Worm (Caenorhabditis elegans) whole organism, mixed stage, embryonic: ENCODE results near the gene ttbk-6.

ENCODE experiments used
- blmp-1 ChIP-seq: fragments of 150-350 bp; optimal IDR thresholded peaks from 2 replicates; lab custom pipeline; 2014; ENCODE audit warnings: missing biosample characterization, missing genetic modification characterization
- ces-1 ChIP-seq: fragments of 150-350 bp; optimal IDR thresholded peaks from 2 replicates; lab custom pipeline; 2014; ENCODE audit warnings: missing biosample characterization, missing genetic modification reagents, missing genetic modification characterization
- cnd-1 ChIP-seq: fragments of 200-800 bp; sonication (Bioruptor generic); optimal IDR thresholded peaks from 2 replicates; lab custom pipeline; 2018; ENCODE audit warnings: mild to moderate bottlenecking, missing genetic modification characterization, missing compliant biosample characterization
- elt-3 ChIP-seq: fragments of 150-350 bp; optimal IDR thresholded peaks from 2 replicates; lab custom pipeline; 2014; ENCODE audit warnings: missing biosample characterization, missing genetic modification characterization
- hlh-1 ChIP-seq: fragments of 150-350 bp; optimal IDR thresholded peaks from 2 replicates; lab custom pipeline; 2014; ENCODE audit warnings: missing biosample characterization, missing genetic modification reagents, missing genetic modification characterization
- lin-13 ChIP-seq: fragments of 150-350 bp; optimal IDR thresholded peaks from 2 replicates; lab custom pipeline; 2014; ENCODE audit warnings: missing biosample characterization, missing genetic modification characterization
- lsy-2 ChIP-seq: fragments of 150-350 bp; optimal IDR thresholded peaks from 2 replicates; lab custom pipeline; 2014; ENCODE audit warnings: missing biosample characterization, missing genetic modification characterization
- mab-5 ChIP-seq: fragments of 150-350 bp; optimal IDR thresholded peaks from 2 replicates; lab custom pipeline; 2014; ENCODE audit warnings: missing biosample characterization, missing genetic modification characterization
- nhr-12 ChIP-seq: fragments of 150-350 bp; optimal IDR thresholded peaks from 2 replicates; lab custom pipeline; 2014; ENCODE audit warnings: missing biosample characterization, missing genetic modification characterization
- pha-4 ChIP-seq: fragments of 150-350 bp; optimal IDR thresholded peaks from 2 replicates; lab custom pipeline; 2018; ENCODE audit warnings: missing biosample characterization, missing genetic modification reagents, missing genetic modification characterization
- snpc-4 ChIP-seq: fragments of 150-350 bp; optimal IDR thresholded peaks from 2 replicates; lab custom pipeline; 2014; ENCODE audit warnings: missing biosample characterization, missing genetic modification characterization
- unc-39 ChIP-seq: fragments of 150-350 bp; optimal IDR thresholded peaks from 2 replicates; lab custom pipeline; 2014; ENCODE audit warnings: missing biosample characterization, missing genetic modification characterization
- unc-62 ChIP-seq: fragments of 150-350 bp; optimal IDR thresholded peaks from 2 replicates; lab custom pipeline; 2014; ENCODE audit warnings: missing biosample characterization, missing genetic modification reagents, missing genetic modification characterization
- ztf-11 ChIP-seq: fragments of 150-350 bp; optimal IDR thresholded peaks from 2 replicates; lab custom pipeline; 2014; ENCODE audit warnings: missing biosample characterization, missing genetic modification characterization

DNA sequence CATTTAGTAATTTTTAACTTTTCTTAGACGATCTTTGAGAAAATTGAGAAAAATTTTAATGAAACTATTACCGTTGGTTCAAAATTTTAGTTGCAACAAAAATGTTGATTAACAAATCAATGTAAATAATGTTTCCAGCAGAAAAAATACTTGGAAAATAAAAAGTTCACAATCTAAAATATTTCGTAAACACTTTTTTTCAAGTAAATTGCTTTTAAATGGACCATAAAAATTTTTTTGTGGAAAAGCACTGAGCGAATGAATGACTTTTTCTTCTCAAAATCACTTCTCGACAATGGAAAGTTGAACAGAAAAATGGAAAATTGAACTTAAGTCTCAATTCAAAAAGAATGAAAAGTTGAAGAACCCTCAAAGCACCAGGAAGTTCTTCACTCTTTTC is 21.0 kb upstream of the ttbk-6 start, which contains the start of gene C45G9.8:
- TF ChIP-seq mab-5 (tag; lab: Kevin White, UChicago), result no peak
- no peak for TF ChIP-seq hlh-1 (tag; lab: Kevin White, UChicago)
- TF ChIP-seq unc-39 (tag; lab: Kevin White, UChicago), result no peak
- TF ChIP-seq pha-4 (tag; lab: Kevin White, UChicago), result no peak
- no peak for TF ChIP-seq ztf-11 (tag; lab: Kevin White, UChicago)
- no peak for TF ChIP-seq snpc-4 (tag; lab: Kevin White, UChicago)
- TF ChIP-seq lin-13 (tag; lab: Kevin White, UChicago), result no peak
- TF ChIP-seq lsy-2 (tag; lab: Kevin White, UChicago), result no peak
- no peak for TF ChIP-seq ces-1 (GFP tag; lab: Kevin White, UChicago)
- TF ChIP-seq blmp-1 (tag; lab: Kevin White, UChicago), result no peak
- TF ChIP-seq elt-3 (tag; lab: Kevin White, UChicago), result no peak
- no peak for TF ChIP-seq unc-62 (GFP tag; lab: Kevin White, UChicago)
- no peak for TF ChIP-seq cnd-1
- no peak for TF ChIP-seq nhr-12 (tag; lab: Kevin White, UChicago)
